Worm (Caenorhabditis elegans): Measurements from ENCODE around the gene Y42A5A.3.

Gene Y42A5A.3

ce11 chrV:11095873-11096272, at the start of gene Y42A5A.3:
Y42A5A.3 (minus strand) TSS chrV:11095973.
- TF ChIP-seq sptf-1 (tag; optimal IDR thresholded peaks at IDR 0.05) (no peak), ces-1 (GFP tag; optimal IDR thresholded peaks at IDR 0.05) (no peak), mls-2 (tag; optimal IDR thresholded peaks at IDR 0.05) (no peak), unc-62 (GFP tag; optimal IDR thresholded peaks at IDR 0.05) (no peak), blmp-1 (tag; optimal IDR thresholded peaks at IDR 0.05) (no peak), lin-13 (tag; optimal IDR thresholded peaks at IDR 0.05) (no peak), unc-120 (tag; optimal IDR thresholded peaks at IDR 0.05; ENCODE audit: poor library complexity, severe bottlenecking) (no peak), hlh-1 (tag; optimal IDR thresholded peaks at IDR 0.05) (no peak), unc-39 (tag; optimal IDR thresholded peaks at IDR 0.05) (no peak), sem-2 (GFP tag; optimal IDR thresholded peaks at IDR 0.05) (no peak), nhr-28 (tag; optimal IDR thresholded peaks at IDR 0.05) (no peak), nhr-2 (tag; optimal IDR thresholded peaks at IDR 0.05) (no peak), elt-3 (tag; optimal IDR thresholded peaks at IDR 0.05) (no peak), lsy-2 (tag; optimal IDR thresholded peaks at IDR 0.05) (no peak), ztf-11 (tag; optimal IDR thresholded peaks at IDR 0.05) (no peak), flh-1 (GFP tag; optimal IDR thresholded peaks at IDR 0.05) (no peak)

- no peak for TF ChIP-seq cnd-1 (tag; optimal IDR thresholded peaks at IDR 0.05)
- no peak for TF ChIP-seq unc-39 (tag; optimal IDR thresholded peaks at IDR 0.05)
- TF ChIP-seq pha-4 (tag; optimal IDR thresholded peaks at IDR 0.05), result no peak
- TF ChIP-seq nhr-2 (tag; optimal IDR thresholded peaks at IDR 0.05), result no peak
- TF ChIP-seq elt-1 (tag; optimal IDR thresholded peaks at IDR 0.05; ENCODE audit: borderline replicate concordance, insufficient read depth), result no peak
- no peak for TF ChIP-seq nhr-12 (tag; optimal IDR thresholded peaks at IDR 0.05)
- TF ChIP-seq flh-1 (GFP tag; optimal IDR thresholded peaks at IDR 0.05), result no peak
- no peak for TF ChIP-seq drap-1 (GFP tag; optimal IDR thresholded peaks at IDR 0.05)
- no peak for TF ChIP-seq unc-62 (GFP tag; optimal IDR thresholded peaks at IDR 0.05)
- TF ChIP-seq blmp-1 (tag; optimal IDR thresholded peaks at IDR 0.05), result no peak
- TF ChIP-seq ceh-83 (GFP tag; optimal IDR thresholded peaks at IDR 0.05), result no peak
- no peak for TF ChIP-seq tbx-8 (GFP tag; optimal IDR thresholded peaks at IDR 0.05)
- TF ChIP-seq hlh-1 (tag; optimal IDR thresholded peaks at IDR 0.05), result no peak
- no peak for TF ChIP-seq nhr-76 (tag; optimal IDR thresholded peaks at IDR 0.05)
- no peak for TF ChIP-seq bed-3 (GFP tag; optimal IDR thresholded peaks at IDR 0.05)
- TF ChIP-seq nhr-237 (tag; optimal IDR thresholded peaks at IDR 0.05), result no peak
Measured at ce11 chrV:11144694-11145093, 48.9 kb upstream of the Y42A5A.3 start, which contains the start of gene C06H2.7. C06H2.7 (minus strand) TSS chrV:11144794.

ce11 chrV:11141179-11141578, 45.4 kb upstream of the Y42A5A.3 start, which contains the start of gene folt-1:
folt-1 (plus strand) TSS chrV:11141479.
- TF ChIP-seq mep-1 (tag; optimal IDR thresholded peaks at IDR 0.05) (no peak), zip-8 (tag; optimal IDR thresholded peaks at IDR 0.05) (no peak), lin-32 (GFP tag; optimal IDR thresholded peaks at IDR 0.05) (no peak), mls-2 (tag; optimal IDR thresholded peaks at IDR 0.05) (no peak), nhr-2 (tag; optimal IDR thresholded peaks at IDR 0.05) (no peak), elt-3 (tag; optimal IDR thresholded peaks at IDR 0.05) (no peak), sem-2 (GFP tag; optimal IDR thresholded peaks at IDR 0.05) (no peak), hlh-1 (tag; optimal IDR thresholded peaks at IDR 0.05) (no peak)

ce11 chrV:11140326-11140725, 44.6 kb upstream of the Y42A5A.3 start:
- no peak for TF ChIP-seq sem-2 (GFP tag; optimal IDR thresholded peaks at IDR 0.05)
- peak; percentile 65 for TF ChIP-seq unc-120 (tag; optimal IDR thresholded peaks at IDR 0.05; ENCODE audit: poor library complexity, severe bottlenecking)
- peak; percentile 3 for TF ChIP-seq hlh-1 (tag; optimal IDR thresholded peaks at IDR 0.05)

ce11 chrV:11134296-11134695, 38.5 kb upstream of the Y42A5A.3 start, which contains the start of gene glb-3:
glb-3 (plus strand) TSS chrV:11134596.
- no peak for TF ChIP-seq nhr-76 (tag; optimal IDR thresholded peaks at IDR 0.05)
- TF ChIP-seq hlh-1 (tag; optimal IDR thresholded peaks at IDR 0.05), result no peak
- no peak for TF ChIP-seq ztf-11 (tag; optimal IDR thresholded peaks at IDR 0.05)
- TF ChIP-seq tbx-8 (GFP tag; optimal IDR thresholded peaks at IDR 0.05), result no peak

- no peak for TF ChIP-seq elt-3 (tag; optimal IDR thresholded peaks at IDR 0.05)
- TF ChIP-seq nhr-2 (tag; optimal IDR thresholded peaks at IDR 0.05), result no peak
- no peak for TF ChIP-seq mep-1 (tag; optimal IDR thresholded peaks at IDR 0.05)
- no peak for TF ChIP-seq ztf-11 (tag; optimal IDR thresholded peaks at IDR 0.05)
- TF ChIP-seq ces-1 (GFP tag; optimal IDR thresholded peaks at IDR 0.05), result no peak
- TF ChIP-seq ham-2 (GFP tag; optimal IDR thresholded peaks at IDR 0.05), result no peak
- no peak for TF ChIP-seq ceh-39 (tag; optimal IDR thresholded peaks at IDR 0.05)
- no peak for TF ChIP-seq sem-2 (GFP tag; optimal IDR thresholded peaks at IDR 0.05)
- TF ChIP-seq lsy-2 (tag; optimal IDR thresholded peaks at IDR 0.05), result no peak
- TF ChIP-seq tbx-8 (GFP tag; optimal IDR thresholded peaks at IDR 0.05), result no peak
Measured at ce11 chrV:11133516-11133915, 37.7 kb upstream of the Y42A5A.3 start.
